Worm (Caenorhabditis elegans): Measurements from ENCODE around the gene epc-1.

DNA sequence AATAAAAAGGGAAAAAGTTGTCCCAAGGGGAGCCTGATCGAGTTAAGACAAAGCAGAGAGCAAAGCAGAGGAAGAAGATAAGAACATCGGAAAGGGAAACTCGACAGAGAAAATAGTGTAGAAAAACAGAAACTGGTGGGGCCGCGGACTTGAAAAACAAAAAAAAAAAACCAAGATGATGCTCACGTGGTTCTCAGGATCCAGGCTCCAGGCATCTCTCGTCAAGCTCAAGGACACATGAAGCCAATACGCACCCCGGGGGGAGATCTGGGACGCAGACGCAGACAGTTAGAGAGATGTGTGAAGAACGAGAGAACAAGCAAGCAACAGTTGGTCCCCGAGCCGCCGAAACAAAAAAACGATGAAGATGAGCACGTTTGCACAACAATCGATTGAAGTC lies 52.3 kb downstream of the epc-1 start:
- no peak for TF ChIP-seq ceh-79 (tag; optimal IDR thresholded peaks at IDR 0.05)
- TF ChIP-seq mxl-1 (tag; optimal IDR thresholded peaks at IDR 0.05), result no peak
- no peak for TF ChIP-seq F33H1.4 (GFP tag; IDR thresholded peaks at IDR 0.05)
- no peak for TF ChIP-seq Y56A3A.18 (GFP tag; IDR thresholded peaks at IDR 0.05)
- no peak for TF ChIP-seq F10E7.11 (tag; optimal IDR thresholded peaks at IDR 0.05)
- no peak for TF ChIP-seq Y79H2A.3 (GFP tag; conservative IDR thresholded peaks at IDR 0.05)
- no peak for TF ChIP-seq F37B4.10 (GFP tag; IDR thresholded peaks at IDR 0.05)
- TF ChIP-seq ets-4 (GFP tag; optimal IDR thresholded peaks at IDR 0.05), result no peak
- no peak for TF ChIP-seq K11D2.4 (GFP tag; IDR thresholded peaks at IDR 0.05)
- peak; percentile 83; the same call in 1 of the 2 replicates for TF ChIP-seq zfh-2 (GFP tag; conservative IDR thresholded peaks at IDR 0.05)
- no peak for TF ChIP-seq nhr-90 (tag; optimal IDR thresholded peaks at IDR 0.05)
- no peak for TF ChIP-seq ama-1 (optimal IDR thresholded peaks at IDR 0.05)
- TF ChIP-seq ama-1 (GFP tag; optimal IDR thresholded peaks at IDR 0.05), result no peak
- TF ChIP-seq rec-8 (tag; optimal IDR thresholded peaks at IDR 0.05), result no peak
- no peak for TF ChIP-seq nfya-1 (tag; optimal IDR thresholded peaks at IDR 0.05; ENCODE audit: borderline replicate concordance, insufficient read depth)
